Fruit fly (Drosophila melanogaster) S2 (cell line): ENCODE data around the gene Gr10b.

ENCODE experiments used
- CG8478 ChIP-seq: fragments of >200 bp; optimal IDR thresholded peaks from 2 replicates; lab custom pipeline; 2018
- CTCF ChIP-seq, 2 experiments: fragments of >200 bp; optimal IDR thresholded peaks; 2 replicates each; lab custom pipeline; 2018

DNA sequence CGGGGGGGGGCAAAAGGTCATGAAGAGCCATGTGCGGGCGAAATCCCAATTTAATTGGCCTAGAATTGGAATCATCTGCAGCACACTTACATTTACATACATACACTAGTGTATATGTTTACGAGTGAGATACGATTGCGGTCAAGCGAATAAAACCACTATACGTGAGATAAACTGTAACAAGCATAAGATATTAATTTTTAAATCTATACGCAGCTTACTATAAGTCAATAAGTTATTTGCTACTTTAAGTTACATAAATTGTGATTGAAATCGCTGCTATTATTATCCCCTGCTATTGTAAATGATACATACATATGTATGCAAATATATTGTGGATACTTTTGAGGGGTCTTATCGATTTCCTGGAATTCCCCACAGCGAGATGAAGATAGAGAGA is 33.9 kb downstream of the Gr10b start:
- TF ChIP-seq CG8478 (lab: Kevin White, UChicago) (no peak), CTCF (optimal IDR thresholded peaks at IDR 0.05; lab: Kevin White, UChicago) (no peak)
